Worm (Caenorhabditis elegans): Measurements from ENCODE around the gene Y43F8B.9.

- TF ChIP-seq egl-44 (GFP tag; IDR thresholded peaks at IDR 0.05) (no peak), repo-1 (tag; optimal IDR thresholded peaks at IDR 0.05) (no peak), unc-62 (GFP tag; optimal IDR thresholded peaks at IDR 0.05) (no peak), F23B12.7 (tag; optimal IDR thresholded peaks at IDR 0.05; ENCODE audit: insufficient read depth) (no peak), nhr-80 (tag; optimal IDR thresholded peaks at IDR 0.05) (no peak)
Measured at ce11 chrV:19510925-19511324, 33.0 kb downstream of the Y43F8B.9 start.
